Worm (Caenorhabditis elegans) whole organism, midembryonic: ENCODE data around the gene srbc-55.

Source experiments
- klf-2 ChIP-seq: fragments of 200-800 bp; sonication (Bioruptor generic); conservative IDR thresholded peaks from 2 replicates; pipeline ENCODE4 v1.3.6; 2022; ENCODE audit warnings: missing genetic modification reagents, missing genetic modification characterization, missing compliant biosample characterization
- med-1 ChIP-seq: sonication (generic microtip); optimal IDR thresholded peaks from 2 replicates; lab custom pipeline; 2017; ENCODE audit warnings: missing genetic modification characterization, mild to moderate bottlenecking, missing compliant biosample characterization, antibody characterized with exemption, missing genetic modification reagents; ENCODE audit not compliant: insufficient read depth
- tab-1 ChIP-seq: fragments of 200-800 bp; sonication (Bioruptor generic); IDR thresholded peaks from 2 replicates; pipeline ENCODE4 v1.3.6; 2022; ENCODE audit warnings: missing genetic modification characterization, missing compliant biosample characterization
- ztf-23 ChIP-seq: fragments of 200-800 bp; sonication (Bioruptor generic); IDR thresholded peaks from 2 replicates; pipeline ENCODE4 v1.3.6; 2022; ENCODE audit warnings: missing genetic modification reagents, missing genetic modification characterization, missing compliant biosample characterization
- ztf-29 ChIP-seq: fragments of 200-800 bp; sonication (Bioruptor generic); IDR thresholded peaks from 2 replicates; pipeline ENCODE4 v1.3.6; 2022; ENCODE audit warnings: missing genetic modification reagents, missing genetic modification characterization, missing compliant biosample characterization

- no peak for TF ChIP-seq ztf-29 (GFP tag; lab: Robert Waterston, UW)
- TF ChIP-seq ztf-23 (GFP tag; lab: Robert Waterston, UW) = no peak
- TF ChIP-seq tab-1 (GFP tag; lab: Robert Waterston, UW) = no peak
- TF ChIP-seq klf-2 = no peak
- TF ChIP-seq med-1 (GFP tag; lab: Kevin White, UChicago) = no peak
These were observed 31.7 kb downstream of the srbc-55 start, which contains the start of gene T26E4.10 for ce11 chrV:15798108-15798507.
